Worm (Caenorhabditis elegans) whole organism, L4/young adult: Measurements from ENCODE around the gene C17C3.11.

ENCODE experiments used
- W03F9.2 ChIP-seq: fragments of 150-350 bp; optimal IDR thresholded peaks from 2 replicates; lab custom pipeline; 2014; ENCODE audit warnings: missing biosample characterization, missing genetic modification characterization
- dao-5 ChIP-seq: sonication (generic microtip); optimal IDR thresholded peaks from 2 replicates; lab custom pipeline; 2016; ENCODE audit warnings: missing genotype, missing genetic modification characterization, moderate library complexity, missing compliant biosample characterization
- him-1 ChIP-seq: sonication (generic microtip); optimal IDR thresholded peaks from 2 replicates; lab custom pipeline; 2016; ENCODE audit warnings: missing genotype, missing genetic modification reagents, missing genetic modification characterization, missing compliant biosample characterization

- TF ChIP-seq dao-5 (tag; lab: Kevin White, UChicago), result no peak
- no peak for TF ChIP-seq him-1 (tag; lab: Kevin White, UChicago)
- no peak for TF ChIP-seq W03F9.2
These were observed 33.9 kb upstream of the C17C3.11 start, which contains the start of gene cyp-44A1 for ce11 chrII:5503760-5504159.
